Worm (Caenorhabditis elegans) whole organism, L4 larva: Measurements from ENCODE around the gene gly-20.

Experiments used
- F10B5.3 ChIP-seq: sonication (generic microtip); optimal IDR thresholded peaks from 2 replicates; lab custom pipeline; 2016; ENCODE audit warnings: mild to moderate bottlenecking, missing genetic modification characterization, missing compliant biosample characterization
- ZK546.5 ChIP-seq, 2 experiments: sonication (generic microtip); optimal IDR thresholded peaks; 2 replicates each; lab custom pipeline; 2017; ENCODE audit warnings: missing biosample characterization in 2 of 2, missing genetic modification characterization in 2 of 2
- dmd-6 ChIP-seq: fragments of 200-800 bp; sonication (Bioruptor generic); IDR thresholded peaks from 2 replicates; pipeline ENCODE4 v1.3.6; 2022; ENCODE audit warnings: missing genetic modification reagents, missing genetic modification characterization, missing compliant biosample characterization
- lsy-2 ChIP-seq, 2 experiments: fragments of 150-350 bp in 1 of 2; sonication (generic microtip) in 1 of 2; optimal IDR thresholded peaks; 2 replicates each; lab custom pipeline; 2014 to 2017; ENCODE audit warnings: missing biosample characterization in 2 of 2, missing genetic modification characterization in 2 of 2
- nhr-11 ChIP-seq: fragments of 150-350 bp; optimal IDR thresholded peaks from 2 replicates; lab custom pipeline; 2014; ENCODE audit warnings: missing biosample characterization, missing genetic modification characterization
- pha-4 ChIP-seq, 2 experiments: fragments of 150-350 bp in 1 of 2; fragments of 200-800 bp in 1 of 2; sonication (Bioruptor generic) in 1 of 2; IDR thresholded peaks in 1 of 2; optimal IDR thresholded peaks in 1 of 2; 2 replicates each; pipeline versions ENCODE4 v1.3.6 to Lab custom; 2014 to 2022; ENCODE audit warnings: missing genetic modification characterization in 2 of 2, missing genetic modification reagents in 2 of 2, missing biosample characterization in 1 of 2, missing compliant biosample characterization in 1 of 2
- ztf-7 ChIP-seq: fragments of 150-350 bp; optimal IDR thresholded peaks from 2 replicates; lab custom pipeline; 2014; ENCODE audit warnings: missing biosample characterization, missing genetic modification characterization

DNA sequence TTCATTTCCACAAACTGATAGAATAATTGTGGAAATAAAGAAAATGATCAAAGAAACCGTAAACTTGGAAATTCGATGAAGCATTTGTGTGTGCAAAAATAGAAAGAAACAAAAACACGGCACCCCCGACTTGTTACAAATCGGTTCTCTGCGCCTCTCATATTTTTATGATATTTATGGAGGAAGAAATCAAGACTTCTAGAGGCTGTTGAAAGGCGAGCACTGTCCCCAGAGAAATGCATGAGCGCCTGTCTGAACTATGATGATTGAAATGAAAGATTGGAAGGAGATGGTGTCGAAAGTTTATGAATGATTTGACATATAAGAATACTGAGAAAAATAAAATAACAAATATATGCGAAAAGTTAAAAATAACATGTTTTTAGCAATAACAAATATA is 23.5 kb upstream of the gly-20 start, which contains the start of gene lgc-36:
- no peak for TF ChIP-seq F10B5.3 (tag; lab: Kevin White, UChicago)
- no peak for TF ChIP-seq ztf-7 (tag; lab: Kevin White, UChicago)
- TF ChIP-seq nhr-11, result no peak
- TF ChIP-seq pha-4 (GFP tag; IDR thresholded peaks at IDR 0.05; lab: Robert Waterston, UW), result no peak
- no peak for TF ChIP-seq pha-4 (tag; optimal IDR thresholded peaks at IDR 0.05; lab: Kevin White, UChicago)
- TF ChIP-seq lsy-2 (tag; optimal IDR thresholded peaks at IDR 0.05; lab: Kevin White, UChicago), result no peak
- TF ChIP-seq dmd-6 (GFP tag; lab: Robert Waterston, UW), result no peak
- TF ChIP-seq ZK546.5 (tag; optimal IDR thresholded peaks at IDR 0.05; lab: Kevin White, UChicago), result no peak
